Fruit fly (Drosophila melanogaster) whole organism, wandering third instar larva: ENCODE measurements around the gene Pmm2.

Source experiments
- CG32264 ChIP-seq: fragments of 200-800 bp; sonication (Bioruptor generic); optimal IDR thresholded peaks from 2 replicates; lab custom pipeline; 2016; ENCODE audit warnings: missing biosample characterization, missing genetic modification characterization
- CG9705 ChIP-seq: fragments of 200-800 bp; sonication (Bioruptor generic); optimal IDR thresholded peaks from 2 replicates; lab custom pipeline; 2018; ENCODE audit warnings: missing biosample characterization, mild to moderate bottlenecking, missing genetic modification characterization
- CrebA ChIP-seq: fragments of 200-800 bp; sonication (Bioruptor generic); optimal IDR thresholded peaks from 2 replicates; lab custom pipeline; 2016; ENCODE audit warnings: missing biosample characterization, mild to moderate bottlenecking, missing genetic modification characterization, borderline replicate concordance
- Dfd ChIP-seq: fragments of >200 bp; optimal IDR thresholded peaks from 2 replicates; lab custom pipeline; 2017; ENCODE audit warnings: missing biosample characterization, missing genetic modification characterization
- Dif ChIP-seq: fragments of 200-275, 200-300 bp; sonication (Bioruptor generic); optimal IDR thresholded peaks from 2 replicates; lab custom pipeline; 2018; ENCODE audit warnings: missing biosample characterization, missing genetic modification characterization; ENCODE audit not compliant: partially characterized antibody
- GATAd ChIP-seq: sonication (Bioruptor generic); optimal IDR thresholded peaks from 2 replicates; lab custom pipeline; 2016; ENCODE audit warnings: missing biosample characterization, missing genetic modification characterization
- HLH106 ChIP-seq: fragments of 200-800 bp; optimal IDR thresholded peaks from 3 replicates; lab custom pipeline; 2019; ENCODE audit warnings: missing biosample characterization, mild to moderate bottlenecking, missing genetic modification characterization, moderate library complexity
- Hnf4 ChIP-seq: fragments of 200-800 bp; sonication (Bioruptor generic); optimal IDR thresholded peaks from 2 replicates; lab custom pipeline; 2016; ENCODE audit warnings: missing biosample characterization, mild to moderate bottlenecking, missing genetic modification characterization
- Hr83 ChIP-seq: fragments of 200-300 bp; sonication (Bioruptor generic); optimal IDR thresholded peaks from 2 replicates; lab custom pipeline; 2016; ENCODE audit warnings: missing biosample characterization, mild to moderate bottlenecking, missing genetic modification characterization, moderate library complexity; ENCODE audit not compliant: poor library complexity, severe bottlenecking
- Mio ChIP-seq: sonication (Bioruptor generic); optimal IDR thresholded peaks from 2 replicates; lab custom pipeline; 2016; ENCODE audit warnings: missing biosample characterization, missing genetic modification characterization
- Myc ChIP-seq: fragments of >200 bp; optimal IDR thresholded peaks from 2 replicates; lab custom pipeline; 2017
- N ChIP-seq: fragments of >200 bp; optimal IDR thresholded peaks from 2 replicates; lab custom pipeline; 2018; ENCODE audit warnings: missing biosample characterization, missing external identifiers, missing genetic modification characterization
- OdsH ChIP-seq: fragments of 200-800 bp; sonication (Bioruptor generic); optimal IDR thresholded peaks from 2 replicates; lab custom pipeline; 2016; ENCODE audit warnings: missing biosample characterization, mild to moderate bottlenecking, missing genetic modification characterization
- Rel ChIP-seq, 2 experiments: fragments of 200-800 bp; sonication (Bioruptor generic) in 1 of 2; optimal IDR thresholded peaks; 2 replicates in 1 of 2; 3 replicates in 1 of 2; lab custom pipeline; 2016 to 2019; ENCODE audit warnings: mild to moderate bottlenecking in 2 of 2, missing biosample characterization in 2 of 2, missing genetic modification characterization in 2 of 2, moderate library complexity in 1 of 2
- Sp1 ChIP-seq: fragments of 200-800 bp; sonication (Bioruptor generic); optimal IDR thresholded peaks from 3 replicates; lab custom pipeline; 2019; ENCODE audit warnings: missing biosample characterization, mild to moderate bottlenecking, missing genetic modification characterization, moderate library complexity
- Vsx2 ChIP-seq: fragments of 200-300, 225-300 bp; sonication (Bioruptor generic); optimal IDR thresholded peaks from 2 replicates; lab custom pipeline; 2018; ENCODE audit warnings: missing biosample characterization, missing genetic modification characterization; ENCODE audit not compliant: partially characterized antibody
- br ChIP-seq: fragments of 200-800 bp; sonication (Bioruptor generic); optimal IDR thresholded peaks from 2 replicates; lab custom pipeline; 2016; ENCODE audit warnings: missing biosample characterization, missing genetic modification characterization
- brk ChIP-seq: fragments of 200-800 bp; sonication (Bioruptor generic); optimal IDR thresholded peaks from 2 replicates; lab custom pipeline; 2016; ENCODE audit warnings: missing biosample characterization, mild to moderate bottlenecking, missing genetic modification characterization
- dl ChIP-seq, 2 experiments: fragments of 175-275, 200-275 bp in 1 of 2; fragments of 200-275 bp in 1 of 2; sonication (Bioruptor generic); optimal IDR thresholded peaks; lab custom pipeline; 2018; ENCODE audit warnings: mild to moderate bottlenecking in 2 of 2, missing biosample characterization in 2 of 2, missing genetic modification characterization in 2 of 2, moderate library complexity in 2 of 2; ENCODE audit not compliant: partially characterized antibody in 2 of 2, insufficient read depth in 1 of 2
- dmrt93B ChIP-seq: fragments of 200-800 bp; sonication (Bioruptor generic); optimal IDR thresholded peaks from 2 replicates; lab custom pipeline; 2018; ENCODE audit warnings: missing biosample characterization, mild to moderate bottlenecking, missing genetic modification characterization
- dsf ChIP-seq: sonication (Bioruptor generic); optimal IDR thresholded peaks from 2 replicates; lab custom pipeline; 2016; ENCODE audit warnings: missing biosample characterization, missing genetic modification characterization, borderline replicate concordance
- ey ChIP-seq: fragments of 200-800 bp; sonication (Bioruptor generic); optimal IDR thresholded peaks from 2 replicates; lab custom pipeline; 2016; ENCODE audit warnings: missing biosample characterization, missing genetic modification characterization
- foxo ChIP-seq, 2 experiments: fragments of 200-800 bp; sonication (Bioruptor generic); optimal IDR thresholded peaks; 2 replicates in 1 of 2; 3 replicates in 1 of 2; lab custom pipeline; 2016 to 2017; ENCODE audit warnings: missing biosample characterization in 2 of 2, missing genetic modification characterization in 2 of 2
- fru ChIP-seq: fragments of 200-800 bp; sonication (Bioruptor generic); optimal IDR thresholded peaks from 3 replicates; lab custom pipeline; 2016; ENCODE audit warnings: missing biosample characterization, mild to moderate bottlenecking, missing genetic modification characterization
- h ChIP-seq: fragments of 200-800 bp; sonication (Bioruptor generic); optimal IDR thresholded peaks from 3 replicates; lab custom pipeline; 2016; ENCODE audit warnings: missing biosample characterization, mild to moderate bottlenecking, missing genetic modification characterization
- jim ChIP-seq: fragments of 175-275, 200-325 bp; sonication (Bioruptor generic); optimal IDR thresholded peaks from 2 replicates; lab custom pipeline; 2016; ENCODE audit warnings: missing biosample characterization, mild to moderate bottlenecking, missing genetic modification characterization
- lola ChIP-seq: fragments of >200 bp; optimal IDR thresholded peaks from 2 replicates; lab custom pipeline; 2017; ENCODE audit warnings: missing biosample characterization, missing genetic modification characterization
- pan ChIP-seq: fragments of >200 bp; optimal IDR thresholded peaks from 2 replicates; lab custom pipeline; 2017
- psq ChIP-seq: fragments of 200-800 bp; sonication (Bioruptor generic); optimal IDR thresholded peaks from 3 replicates; lab custom pipeline; 2017; ENCODE audit warnings: missing biosample characterization, mild to moderate bottlenecking, missing genetic modification characterization, moderate library complexity
- rgr ChIP-seq: fragments of 200-800 bp; sonication (Bioruptor generic); optimal IDR thresholded peaks from 3 replicates; lab custom pipeline; 2016; ENCODE audit warnings: missing biosample characterization, mild to moderate bottlenecking, missing genetic modification characterization
- sage ChIP-seq: fragments of 200-800 bp; sonication (Bioruptor generic); optimal IDR thresholded peaks from 2 replicates; lab custom pipeline; 2016; ENCODE audit warnings: missing biosample characterization, mild to moderate bottlenecking, missing genetic modification characterization
- sv ChIP-seq: fragments of 200-800 bp; sonication (Bioruptor generic); optimal IDR thresholded peaks from 3 replicates; lab custom pipeline; 2016; ENCODE audit warnings: missing biosample characterization, missing genetic modification characterization
- usp ChIP-seq: fragments of >200 bp; optimal IDR thresholded peaks from 2 replicates; lab custom pipeline; 2017; ENCODE audit warnings: missing biosample characterization, missing genetic modification characterization
- woc ChIP-seq: sonication (Bioruptor generic); optimal IDR thresholded peaks from 2 replicates; lab custom pipeline; 2016; ENCODE audit warnings: missing biosample characterization, mild to moderate bottlenecking, missing genetic modification characterization

Gene Pmm2

DNA sequence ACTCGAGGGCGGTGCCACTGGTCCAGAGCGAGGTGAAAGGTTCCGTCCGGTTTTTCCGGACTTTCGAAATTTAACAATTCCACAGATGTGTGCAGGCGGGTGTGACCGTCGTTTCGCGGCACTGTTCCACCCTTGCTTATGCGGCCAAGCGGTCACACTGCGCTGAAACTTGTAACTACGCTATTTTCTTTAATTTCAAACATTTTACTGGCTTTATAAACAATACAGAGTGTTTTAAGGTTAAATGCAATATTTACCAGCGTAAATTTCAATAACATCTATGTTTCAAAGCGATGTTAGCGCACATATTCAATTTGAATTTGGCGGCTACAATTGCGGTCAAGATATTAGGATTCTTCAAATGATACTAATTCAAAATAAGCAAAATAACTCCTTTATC is 4.3 kb upstream of the Pmm2 start, which contains the start of gene nst:
Gene nst, minus strand, starts transcription at position 128 of the 400 bp plus-strand sequence.
- TF ChIP-seq Rel (GFP tag; optimal IDR thresholded peaks at IDR 0.05; lab: Kevin White, UChicago) (no peak), Rel (tag; optimal IDR thresholded peaks at IDR 0.05; lab: Kevin White, UChicago) (peak; percentile 63), N (GFP tag; lab: Kevin White, UChicago) (no peak), Sp1 (peak; percentile 21), Myc (lab: Kevin White, UChicago) (no peak), brk (GFP tag; lab: Kevin White, UChicago) (no peak), h (GFP tag; lab: Kevin White, UChicago) (peak; percentile 11), usp (GFP tag; lab: Kevin White, UChicago) (no peak), Hnf4 (GFP tag; lab: Kevin White, UChicago) (no peak)
- TF ChIP-seq, all 38 proteins: peak for 3

- TF ChIP-seq Dfd (GFP tag; lab: Kevin White, UChicago) (no peak), HLH106 (tag; lab: Kevin White, UChicago) (no peak), Hnf4 (GFP tag; lab: Kevin White, UChicago) (no peak), dl (GFP tag; optimal IDR thresholded peaks at IDR 0.05; lab: Kevin White, UChicago; ENCODE audit: insufficient read depth in 1 of 2, partially characterized antibody in 2 of 2) (no peak), dmrt93B (GFP tag; lab: Kevin White, UChicago) (no peak), jim (no peak), h (GFP tag; lab: Kevin White, UChicago) (no peak), sage (GFP tag; lab: Kevin White, UChicago) (no peak), CrebA (GFP tag; lab: Kevin White, UChicago) (no peak), dsf (GFP tag; lab: Kevin White, UChicago) (no peak), OdsH (GFP tag; lab: Kevin White, UChicago) (no peak), Sp1 (no peak), pan (lab: Kevin White, UChicago) (no peak), Dif (GFP tag; lab: Kevin White, UChicago) (no peak), brk (GFP tag; lab: Kevin White, UChicago) (no peak)
Measured at dm6 chr3L:12532220-12532619, 2.2 kb upstream of the Pmm2 start.

dm6 chr3L:12533392-12534070 is 859 bp upstream of the Pmm2 start, which contains the start of the genes Tsf2 and CG34242:
Gene Tsf2, minus strand, starts transcription at chr3L:12533724.
Gene CG34242, plus strand, starts transcription at chr3L:12533996.
- TF ChIP-seq dmrt93B (GFP tag; lab: Kevin White, UChicago): peak; percentile 81
- TF ChIP-seq Rel (GFP tag; optimal IDR thresholded peaks at IDR 0.05; lab: Kevin White, UChicago): no peak
- peak; percentile 80 for TF ChIP-seq Rel (tag; optimal IDR thresholded peaks at IDR 0.05; lab: Kevin White, UChicago)
- peak; percentile 63 for TF ChIP-seq fru (GFP tag; lab: Kevin White, UChicago)
- TF ChIP-seq GATAd (GFP tag; lab: Kevin White, UChicago): no peak
- TF ChIP-seq foxo (GFP tag; optimal IDR thresholded peaks at IDR 0.05; lab: Kevin White, UChicago): peak in 1 of 2 experiments; percentile 75
- TF ChIP-seq psq: no peak
- TF ChIP-seq br (GFP tag; lab: Kevin White, UChicago): no peak
- TF ChIP-seq sv (GFP tag; lab: Kevin White, UChicago): peak; percentile 16
- no peak for TF ChIP-seq CG32264
- no peak for TF ChIP-seq Vsx2
- no peak for TF ChIP-seq ey
- TF ChIP-seq woc (GFP tag; lab: Kevin White, UChicago): peak; percentile 46
- no peak for TF ChIP-seq Hnf4 (GFP tag; lab: Kevin White, UChicago)
- no peak for TF ChIP-seq Hr83 (GFP tag; lab: Kevin White, UChicago)
- peak; percentile 28 for TF ChIP-seq CG9705 (GFP tag; lab: Kevin White, UChicago)
- TF ChIP-seq usp (GFP tag; lab: Kevin White, UChicago): no peak
- TF ChIP-seq N (GFP tag; lab: Kevin White, UChicago): no peak
- no peak for TF ChIP-seq Mio
- no peak for TF ChIP-seq dl (GFP tag; optimal IDR thresholded peaks at IDR 0.05; lab: Kevin White, UChicago; ENCODE audit: insufficient read depth in 1 of 2, partially characterized antibody in 2 of 2)
- TF ChIP-seq HLH106 (tag; lab: Kevin White, UChicago): peak; percentile 94
- TF ChIP-seq rgr (GFP tag; lab: Kevin White, UChicago): peak; percentile 23
- TF ChIP-seq Myc (lab: Kevin White, UChicago): peak; percentile 39
- TF ChIP-seq pan (lab: Kevin White, UChicago): no peak
- TF ChIP-seq OdsH (GFP tag; lab: Kevin White, UChicago): no peak
- no peak for TF ChIP-seq CrebA (GFP tag; lab: Kevin White, UChicago)
- peak; percentile 56 for TF ChIP-seq sage (GFP tag; lab: Kevin White, UChicago)
- no peak for TF ChIP-seq dsf (GFP tag; lab: Kevin White, UChicago)
- TF ChIP-seq h (GFP tag; lab: Kevin White, UChicago): no peak
- no peak for TF ChIP-seq Dif (GFP tag; lab: Kevin White, UChicago)
- TF ChIP-seq Sp1: peak; percentile 4
- TF ChIP-seq lola (GFP tag; lab: Kevin White, UChicago): no peak
